Fruit fly (Drosophila melanogaster): Measurements from ENCODE around the gene CG42488.

- no peak for TF ChIP-seq CG8478 (optimal IDR thresholded peaks at IDR 0.05)
- no peak for TF ChIP-seq usp (GFP tag; optimal IDR thresholded peaks at IDR 0.05)
- no peak for TF ChIP-seq Dll (optimal IDR thresholded peaks at IDR 0.05)
- no peak for TF ChIP-seq EcR (GFP tag; optimal IDR thresholded peaks at IDR 0.05)
- TF ChIP-seq pan (optimal IDR thresholded peaks at IDR 0.05): no peak
Measured at dm6 chr3R:25447451-25447850, 35.4 kb upstream of the CG42488 start.
